Fruit fly (Drosophila melanogaster) whole organism, embryonic: ENCODE data around the gene cac.

Source experiments
- Awh ChIP-seq: fragments of 200-800 bp; sonication (Bioruptor generic); IDR thresholded peaks from 2 replicates; pipeline ENCODE4, ENCODE4 v1.3.6; 2022; ENCODE audit warnings: missing biosample characterization, missing genetic modification characterization
- Blimp-1 ChIP-seq: fragments of 200-800 bp; sonication (Bioruptor generic); optimal IDR thresholded peaks from 3 replicates; lab custom pipeline; 2018; ENCODE audit warnings: missing biosample characterization, missing genetic modification characterization, mild to moderate bottlenecking, moderate library complexity, missing genetic modification reagents
- CG10147 ChIP-seq: fragments of 200-800 bp; sonication (Bioruptor generic); optimal IDR thresholded peaks from 2 replicates; lab custom pipeline; 2019; ENCODE audit warnings: missing biosample characterization, mild to moderate bottlenecking, missing genetic modification characterization, moderate library complexity
- CG11560 ChIP-seq: fragments of 200-800 bp; sonication (Bioruptor generic); IDR thresholded peaks from 3 replicates; pipeline ENCODE4 v1.3.6; 2022; ENCODE audit warnings: missing biosample characterization, missing genetic modification characterization
- CG12071 ChIP-seq: fragments of 200-800 bp; sonication (Bioruptor generic); optimal IDR thresholded peaks from 3 replicates; lab custom pipeline; 2018; ENCODE audit warnings: missing biosample characterization, mild to moderate bottlenecking, missing genetic modification characterization
- CG12236 ChIP-seq: fragments of 200-800 bp; sonication (Bioruptor generic); optimal IDR thresholded peaks from 2 replicates; lab custom pipeline; 2016; ENCODE audit warnings: missing biosample characterization, missing genetic modification characterization
- CG13287 ChIP-seq: fragments of 200-800 bp; sonication (Bioruptor generic); IDR thresholded peaks from 2 replicates; pipeline ENCODE4 v1.3.6; 2022; ENCODE audit warnings: missing biosample characterization, missing genetic modification characterization; ENCODE audit not compliant: partially characterized antibody
- CG13296 ChIP-seq: fragments of 200-800 bp; sonication (Bioruptor generic); optimal IDR thresholded peaks from 3 replicates; lab custom pipeline; 2018; ENCODE audit warnings: missing biosample characterization, mild to moderate bottlenecking, missing genetic modification characterization
- CG13624 ChIP-seq: fragments of 200-800 bp; sonication (Bioruptor generic); optimal IDR thresholded peaks from 2 replicates; lab custom pipeline; 2016; ENCODE audit warnings: missing biosample characterization, missing genetic modification characterization
- CG15479 ChIP-seq: fragments of 200-800 bp; sonication (Bioruptor generic); optimal IDR thresholded peaks from 3 replicates; lab custom pipeline; 2019; ENCODE audit warnings: missing biosample characterization, mild to moderate bottlenecking, missing genetic modification characterization, moderate library complexity
- CG17802 ChIP-seq: fragments of 200-800 bp; sonication (Bioruptor generic); optimal IDR thresholded peaks from 2 replicates; lab custom pipeline; 2018; ENCODE audit warnings: missing biosample characterization, mild to moderate bottlenecking, missing genetic modification characterization, moderate library complexity
- CG30403 ChIP-seq: fragments of 200-800 bp; sonication (Bioruptor generic); optimal IDR thresholded peaks from 3 replicates; lab custom pipeline; 2016; ENCODE audit warnings: missing biosample characterization, missing genetic modification characterization
- CG31224 ChIP-seq: fragments of 200-800 bp; sonication (Bioruptor generic); IDR thresholded peaks from 2 replicates; pipeline ENCODE4 v1.3.6; 2022; ENCODE audit warnings: missing biosample characterization, missing genetic modification characterization
- CG33213 ChIP-seq: fragments of 200-800 bp; sonication (Bioruptor generic); optimal IDR thresholded peaks from 3 replicates; lab custom pipeline; 2016; ENCODE audit warnings: missing biosample characterization, missing genetic modification characterization
- CG4730 ChIP-seq: fragments of 200-800 bp; sonication (Bioruptor generic); IDR thresholded peaks from 2 replicates; pipeline ENCODE4 v1.3.6; 2022; ENCODE audit warnings: missing biosample characterization, missing genetic modification characterization
- CG6254 ChIP-seq: fragments of 200-800 bp; sonication (Bioruptor generic); optimal IDR thresholded peaks from 3 replicates; lab custom pipeline; 2017; ENCODE audit warnings: mild to moderate bottlenecking, missing biosample characterization, missing genetic modification reagents, missing genetic modification characterization
- CG7928 ChIP-seq: fragments of 200-800 bp; sonication (Bioruptor generic); optimal IDR thresholded peaks from 2 replicates; lab custom pipeline; 2017; ENCODE audit warnings: missing biosample characterization, mild to moderate bottlenecking, missing genetic modification characterization
- CG8388 ChIP-seq: fragments of 200-800 bp; sonication (Bioruptor generic); optimal IDR thresholded peaks from 2 replicates; lab custom pipeline; 2019; ENCODE audit warnings: missing biosample characterization, mild to moderate bottlenecking, missing genetic modification characterization, moderate library complexity
- CG8478 ChIP-seq: fragments of >200 bp; optimal IDR thresholded peaks from 2 replicates; lab custom pipeline; 2018
- HmgD ChIP-seq: fragments of 200-800 bp; sonication (Bioruptor generic); optimal IDR thresholded peaks from 3 replicates; lab custom pipeline; 2016; ENCODE audit warnings: missing biosample characterization, missing genetic modification characterization
- Hr3 ChIP-seq: fragments of 200-800 bp; sonication (Bioruptor generic); optimal IDR thresholded peaks from 3 replicates; lab custom pipeline; 2016; ENCODE audit warnings: missing biosample characterization, missing genetic modification characterization
- NC2α ChIP-seq: fragments of 200-800 bp; sonication (Bioruptor generic); optimal IDR thresholded peaks from 2 replicates; lab custom pipeline; 2016; ENCODE audit warnings: missing biosample characterization, missing genetic modification characterization
- NK7.1 ChIP-seq: fragments of 200-800 bp; sonication (Bioruptor generic); optimal IDR thresholded peaks from 3 replicates; lab custom pipeline; 2016; ENCODE audit warnings: missing biosample characterization, missing genetic modification characterization
- PHDP ChIP-seq: fragments of 200-800 bp; sonication (Bioruptor generic); optimal IDR thresholded peaks from 3 replicates; lab custom pipeline; 2018; ENCODE audit warnings: missing biosample characterization, mild to moderate bottlenecking, missing genetic modification characterization, moderate library complexity
- Sin3A ChIP-seq: fragments of >200 bp; optimal IDR thresholded peaks from 2 replicates; lab custom pipeline; 2018
- Sox102F ChIP-seq: fragments of 200-800 bp; sonication (Bioruptor generic); optimal IDR thresholded peaks from 2 replicates; lab custom pipeline; 2018; ENCODE audit warnings: missing biosample characterization, mild to moderate bottlenecking, missing genetic modification characterization, moderate library complexity
- Stat92E ChIP-seq, 3 experiments: fragments of >200 bp in 2 of 3; fragments of 200-800 bp in 1 of 3; sonication (Bioruptor generic) in 1 of 3; optimal IDR thresholded peaks; 2 replicates each; lab custom pipeline; 2017 to 2019; ENCODE audit warnings: missing biosample characterization in 3 of 3, missing genetic modification characterization in 3 of 3, mild to moderate bottlenecking in 1 of 3, moderate library complexity in 1 of 3
- Taf1 ChIP-seq: fragments of 200-800 bp; sonication (Bioruptor generic); IDR thresholded peaks from 2 replicates; pipeline ENCODE4 v1.3.6; 2022; ENCODE audit warnings: missing biosample characterization, missing genetic modification characterization
- Tbp ChIP-seq: fragments of >200 bp; optimal IDR thresholded peaks from 2 replicates; lab custom pipeline; 2018; ENCODE audit warnings: missing biosample characterization, missing genetic modification characterization
- ab ChIP-seq: fragments of 200-800 bp; sonication (Bioruptor generic); optimal IDR thresholded peaks from 2 replicates; lab custom pipeline; 2016; ENCODE audit warnings: missing biosample characterization, missing genetic modification characterization
- al ChIP-seq: fragments of 200-800 bp; sonication (Bioruptor generic); IDR thresholded peaks from 2 replicates; pipeline ENCODE4 v1.3.6; 2022; ENCODE audit warnings: missing biosample characterization, missing genetic modification characterization
- ap ChIP-seq: fragments of 200-800 bp; sonication (Bioruptor generic); IDR thresholded peaks from 2 replicates; pipeline ENCODE4 v1.3.6; 2022; ENCODE audit warnings: missing biosample characterization, missing genetic modification characterization
- bcd ChIP-seq: fragments of 200-800 bp; sonication (Bioruptor generic); optimal IDR thresholded peaks from 2 replicates; lab custom pipeline; 2017; ENCODE audit warnings: missing biosample characterization, mild to moderate bottlenecking, missing genetic modification characterization
- dan ChIP-seq: fragments of 200-800 bp; sonication (Bioruptor generic); IDR thresholded peaks from 2 replicates; pipeline ENCODE4 v1.3.6; 2022; ENCODE audit warnings: missing biosample characterization, missing genetic modification characterization
- eyg ChIP-seq: fragments of 200-800 bp; sonication (Bioruptor generic); optimal IDR thresholded peaks from 3 replicates; lab custom pipeline; 2016; ENCODE audit warnings: missing biosample characterization, missing genetic modification characterization
- ftz-f1 ChIP-seq: fragments of 200-800 bp; sonication (Bioruptor generic); optimal IDR thresholded peaks from 2 replicates; lab custom pipeline; 2016; ENCODE audit warnings: missing biosample characterization, missing genetic modification characterization
- ind ChIP-seq: fragments of 200-800 bp; sonication (Bioruptor generic); optimal IDR thresholded peaks from 3 replicates; lab custom pipeline; 2016; ENCODE audit warnings: missing biosample characterization, missing genetic modification characterization
- insv ChIP-seq, 2 experiments: fragments of 200-800 bp; sonication (Bioruptor generic); optimal IDR thresholded peaks; 3 replicates each; lab custom pipeline; 2016 to 2018; ENCODE audit warnings: missing biosample characterization in 2 of 2, missing genetic modification characterization in 2 of 2
- ken ChIP-seq: fragments of 200-800 bp; sonication (Bioruptor generic); IDR thresholded peaks from 3 replicates; pipeline ENCODE4 v1.3.6; 2022; ENCODE audit warnings: missing biosample characterization, missing genetic modification characterization
- lilli ChIP-seq: fragments of 200-800 bp; sonication (Bioruptor generic); optimal IDR thresholded peaks from 3 replicates; lab custom pipeline; 2016; ENCODE audit warnings: missing biosample characterization, missing genetic modification characterization
- lov ChIP-seq, 2 experiments: fragments of 200-800 bp in 1 of 2; fragments of >200 bp in 1 of 2; sonication (Bioruptor generic) in 1 of 2; IDR thresholded peaks in 1 of 2; optimal IDR thresholded peaks in 1 of 2; 2 replicates in 1 of 2; 3 replicates in 1 of 2; pipeline versions ENCODE4 v1.3.6 to Lab custom; 2017 to 2022; ENCODE audit warnings: missing biosample characterization in 1 of 2, missing genetic modification characterization in 1 of 2
- nom ChIP-seq: fragments of 200-800 bp; sonication (Bioruptor generic); optimal IDR thresholded peaks from 2 replicates; lab custom pipeline; 2017; ENCODE audit warnings: missing biosample characterization, missing genetic modification characterization, mild to moderate bottlenecking, moderate library complexity, missing genetic modification reagents
- otp ChIP-seq: fragments of 200-800 bp; sonication (Bioruptor generic); IDR thresholded peaks from 3 replicates; pipeline ENCODE4, ENCODE4 v1.3.6; 2022; ENCODE audit warnings: missing biosample characterization, missing genetic modification characterization
- pb ChIP-seq: fragments of 200-800 bp; sonication (Bioruptor generic); optimal IDR thresholded peaks from 3 replicates; lab custom pipeline; 2016; ENCODE audit warnings: missing biosample characterization, missing genetic modification characterization
- run ChIP-seq: fragments of 200-800 bp; sonication (Bioruptor generic); optimal IDR thresholded peaks from 3 replicates; lab custom pipeline; 2018; ENCODE audit warnings: missing biosample characterization, mild to moderate bottlenecking, missing genetic modification characterization
- sens-2 ChIP-seq: fragments of 200-800 bp; sonication (Bioruptor generic); IDR thresholded peaks from 2 replicates; pipeline ENCODE4 v1.3.6; 2022; ENCODE audit warnings: missing biosample characterization, missing genetic modification characterization
- slou ChIP-seq: fragments of 200-800 bp; sonication (Bioruptor generic); optimal IDR thresholded peaks from 3 replicates; lab custom pipeline; 2016; ENCODE audit warnings: missing biosample characterization, missing genetic modification characterization
- slp2 ChIP-seq: fragments of 200-800 bp; sonication (Bioruptor generic); optimal IDR thresholded peaks from 2 replicates; lab custom pipeline; 2016; ENCODE audit warnings: missing biosample characterization, missing genetic modification characterization
- sob ChIP-seq: fragments of 200-800 bp; sonication (Bioruptor generic); IDR thresholded peaks from 2 replicates; pipeline ENCODE4 v1.3.6; 2022; ENCODE audit warnings: missing biosample characterization, missing genetic modification characterization
- tio ChIP-seq: fragments of 200-800 bp; sonication (Bioruptor generic); optimal IDR thresholded peaks from 2 replicates; lab custom pipeline; 2017; ENCODE audit warnings: missing biosample characterization, missing genetic modification characterization, inconsistent platforms
- yki ChIP-seq: fragments of >200 bp; optimal IDR thresholded peaks from 3 replicates; lab custom pipeline; 2018

The cac gene

DNA sequence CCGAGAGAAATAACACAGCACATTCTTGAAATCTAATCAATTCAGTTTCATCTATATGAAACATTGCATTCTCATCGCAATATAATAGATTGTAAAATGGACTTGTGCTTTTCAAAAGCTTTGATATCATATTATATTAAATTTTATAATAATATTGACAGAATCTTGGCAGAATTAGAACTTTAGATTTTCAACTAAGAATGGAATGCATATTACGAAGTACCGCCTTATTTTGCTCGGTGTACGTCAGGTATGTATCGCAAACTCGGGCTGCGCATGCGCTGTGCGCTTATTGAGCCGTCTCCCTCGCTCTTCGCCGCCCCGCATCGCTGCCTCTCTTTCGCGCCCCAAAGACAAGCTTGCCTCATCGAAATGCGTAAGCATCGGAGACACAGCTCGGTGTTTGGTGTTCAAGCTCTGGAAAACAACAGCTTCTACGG, 69.7 kb downstream of the cac start (continued):
- TF ChIP-seq eyg (GFP tag; lab: Kevin White, UChicago) = no peak
- TF ChIP-seq nom = peak; percentile 85
- no peak for TF ChIP-seq CG33213 (GFP tag; lab: Kevin White, UChicago)
- no peak for TF ChIP-seq ab (GFP tag; lab: Kevin White, UChicago)
- TF ChIP-seq CG31224 (GFP tag; lab: Robert Waterston, UW) = peak; percentile 76
- peak; percentile 61 for TF ChIP-seq CG12071 (GFP tag; lab: Kevin White, UChicago)
- peak; percentile 92 for TF ChIP-seq bcd
- TF ChIP-seq Blimp-1 = peak; percentile 87
- peak; percentile 90 for TF ChIP-seq PHDP (tag; lab: Kevin White, UChicago)
- no peak for TF ChIP-seq HmgD
- no peak for TF ChIP-seq CG13624
- TF ChIP-seq al = peak; percentile 82
- TF ChIP-seq sob (GFP tag; lab: Robert Waterston, UW) = peak; percentile 81
- TF ChIP-seq CG8478 (lab: Kevin White, UChicago) = no peak
- peak; percentile 83 for TF ChIP-seq CG30403 (GFP tag; lab: Kevin White, UChicago)
- peak; percentile 74; the same call in 2 of the 3 replicates for TF ChIP-seq ken (GFP tag; lab: Robert Waterston, UW)
- peak; percentile 44 for TF ChIP-seq lilli (GFP tag; lab: Kevin White, UChicago)
- no peak for TF ChIP-seq Sin3A (lab: Kevin White, UChicago)
- TF ChIP-seq slp2 (GFP tag; lab: Kevin White, UChicago) = peak; percentile 4
- TF ChIP-seq CG17802 (tag; lab: Kevin White, UChicago) = peak; percentile 53
- TF ChIP-seq CG7928 (GFP tag; lab: Kevin White, UChicago) = peak; percentile 57
- TF ChIP-seq Awh = peak; percentile 74
- TF ChIP-seq CG8388 (GFP tag; lab: Kevin White, UChicago) = peak; percentile 89
- peak; percentile 82 for TF ChIP-seq ap (GFP tag; lab: Robert Waterston, UW)
- TF ChIP-seq dan (GFP tag; lab: Robert Waterston, UW) = peak; percentile 71
- TF ChIP-seq insv (GFP tag; optimal IDR thresholded peaks at IDR 0.05; lab: Kevin White, UChicago) = peak in 1 of 2 experiments; percentile 47
- TF ChIP-seq pb (GFP tag; lab: Kevin White, UChicago) = no peak
- no peak for TF ChIP-seq ftz-f1 (GFP tag; lab: Kevin White, UChicago)
- peak; percentile 85 for TF ChIP-seq CG6254 (GFP tag; lab: Kevin White, UChicago)
- no peak for TF ChIP-seq lov (optimal IDR thresholded peaks at IDR 0.05; lab: Kevin White, UChicago)
- TF ChIP-seq lov (GFP tag; IDR thresholded peaks at IDR 0.05; lab: Robert Waterston, UW) = peak; percentile 59; the same call in 1 of the 3 replicates
- TF ChIP-seq Hr3 (GFP tag; lab: Kevin White, UChicago) = peak; percentile 85
- peak; percentile 62 for TF ChIP-seq CG15479 (GFP tag; lab: Kevin White, UChicago)
- peak; percentile 89 for TF ChIP-seq Sox102F
- TF ChIP-seq NC2α = peak; percentile 8
- TF ChIP-seq Tbp (GFP tag; lab: Kevin White, UChicago) = no peak
- no peak for TF ChIP-seq CG12236
- TF ChIP-seq CG4730 (GFP tag; lab: Robert Waterston, UW) = peak; percentile 59
- TF ChIP-seq NK7.1 (GFP tag; lab: Kevin White, UChicago) = no peak
- peak; percentile 79 for TF ChIP-seq slou (GFP tag; lab: Kevin White, UChicago)
- peak; percentile 84 for TF ChIP-seq tio
- peak in 1 of 3 experiments; percentile 50 for TF ChIP-seq Stat92E (GFP tag; optimal IDR thresholded peaks at IDR 0.05; lab: Kevin White, UChicago)
- peak; percentile 88 for TF ChIP-seq CG10147 (GFP tag; lab: Kevin White, UChicago)
- TF ChIP-seq sens-2 (GFP tag; lab: Robert Waterston, UW) = peak; percentile 51; the same call in 1 of the 2 replicates
- peak; percentile 93 for TF ChIP-seq CG13296 (GFP tag; lab: Kevin White, UChicago)
- peak; percentile 74 for TF ChIP-seq otp (GFP tag; lab: Robert Waterston, UW)
- TF ChIP-seq run = peak; percentile 69
- TF ChIP-seq yki (lab: Kevin White, UChicago) = no peak
- peak; percentile 77 for TF ChIP-seq ind (GFP tag; lab: Kevin White, UChicago)
- no peak for TF ChIP-seq CG13287 (GFP tag; lab: Robert Waterston, UW)
- peak; percentile 71; the same call in 2 of the 3 replicates for TF ChIP-seq CG11560 (tag; lab: Robert Waterston, UW)
- peak; percentile 59; the same call in 1 of the 2 replicates for TF ChIP-seq Taf1
